Worm (Caenorhabditis elegans) whole organism, L4/young adult: ENCODE data around the gene F07G6.8.
"Not testable (repeated sequence)": the region's sequence is repeated elsewhere in the genome, so short reads cannot be mapped to it uniquely, and the experiment has no call there.

ENCODE experiments used
- W03F9.2 ChIP-seq: fragments of 150-350 bp; optimal IDR thresholded peaks from 2 replicates; lab custom pipeline; 2014; ENCODE audit warnings: missing biosample characterization, missing genetic modification characterization
- dao-5 ChIP-seq: sonication (generic microtip); optimal IDR thresholded peaks from 2 replicates; lab custom pipeline; 2016; ENCODE audit warnings: missing genotype, missing genetic modification characterization, moderate library complexity, missing compliant biosample characterization
- him-1 ChIP-seq: sonication (generic microtip); optimal IDR thresholded peaks from 2 replicates; lab custom pipeline; 2016; ENCODE audit warnings: missing genotype, missing genetic modification reagents, missing genetic modification characterization, missing compliant biosample characterization

- TF ChIP-seq dao-5, him-1, W03F9.2 (tag; lab: Kevin White, UChicago): not testable (repeated sequence)
Measured at ce11 chrX:1689996-1690395, 30.3 kb downstream of the F07G6.8 start, which contains the start of gene C36C9.12.
